Fruit fly (Drosophila melanogaster): ENCODE data around the gene CG45690.

CG45690 gene

DNA sequence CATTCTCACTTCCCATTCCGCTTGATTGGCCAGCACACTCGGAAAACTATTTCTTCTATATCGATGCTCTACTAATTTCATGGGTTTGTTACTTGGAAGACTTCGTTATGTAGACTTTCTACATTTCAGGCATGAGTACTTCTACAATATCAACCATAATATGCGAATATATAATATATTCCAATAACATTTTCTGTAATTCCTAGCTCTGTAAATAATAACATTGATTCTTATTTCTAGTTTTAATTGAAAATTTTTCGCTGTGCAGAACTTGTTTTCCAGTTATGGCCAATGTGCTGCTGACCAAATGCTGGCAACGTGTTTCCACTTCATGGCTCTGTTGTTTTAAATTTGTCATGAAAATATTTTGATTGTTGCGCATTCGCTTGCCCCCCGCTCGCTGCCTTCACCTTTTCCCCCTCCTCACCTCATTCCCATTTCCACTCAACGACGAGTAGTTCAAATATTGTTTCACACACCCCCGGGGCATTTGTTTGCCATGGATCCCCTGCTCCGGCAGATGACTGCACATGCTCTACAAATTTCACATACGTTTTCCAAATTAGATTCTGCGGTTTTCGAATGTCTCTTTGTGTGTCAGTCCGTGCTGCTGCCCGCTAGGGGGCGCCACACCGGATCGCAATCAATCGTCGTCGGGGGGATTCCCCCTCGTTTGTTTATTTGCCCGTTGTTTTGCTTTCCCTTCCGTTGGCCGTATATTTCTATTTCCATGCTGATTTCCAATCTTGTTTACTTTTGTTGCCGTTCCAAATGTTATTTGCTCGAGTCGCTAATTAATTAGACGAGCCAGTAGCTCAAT, 43.2 kb upstream of the CG45690 start (continued):
- TF ChIP-seq CG10654 (GFP tag; optimal IDR thresholded peaks at IDR 0.05) (no peak), CG17912 (GFP tag; optimal IDR thresholded peaks at IDR 0.05) (no peak), cas (GFP tag; IDR thresholded peaks at IDR 0.05) (no peak), cad (GFP tag; optimal IDR thresholded peaks at IDR 0.05) (no peak), CG6254 (GFP tag; optimal IDR thresholded peaks at IDR 0.05) (peak; percentile 22), CG2202 (tag; optimal IDR thresholded peaks at IDR 0.05) (no peak), luna (GFP tag; optimal IDR thresholded peaks at IDR 0.05) (no peak), stc (GFP tag; IDR thresholded peaks at IDR 0.05) (peak; percentile 27; the same call in 1 of the 2 replicates), Ssrp (tag; optimal IDR thresholded peaks at IDR 0.05) (no peak), bbx (GFP tag; IDR thresholded peaks at IDR 0.05; ENCODE audit: partially characterized antibody) (no peak), CG9609 (GFP tag; optimal IDR thresholded peaks at IDR 0.05) (no peak), CG1529 (GFP tag; optimal IDR thresholded peaks at IDR 0.05) (no peak), Ptx1 (GFP tag; IDR thresholded peaks at IDR 0.05) (no peak), CG12071 (GFP tag; optimal IDR thresholded peaks at IDR 0.05) (peak; percentile 19), CG12769 (tag; optimal IDR thresholded peaks at IDR 0.05) (no peak), jing (GFP tag; optimal IDR thresholded peaks at IDR 0.05) (no peak), E2f2 (GFP tag; IDR thresholded peaks at IDR 0.05) (no peak), lab (GFP tag; optimal IDR thresholded peaks at IDR 0.05) (no peak), CG30403 (GFP tag; optimal IDR thresholded peaks at IDR 0.05) (no peak), CG3995 (GFP tag; optimal IDR thresholded peaks at IDR 0.05) (no peak), CG1233 (GFP tag; optimal IDR thresholded peaks at IDR 0.05) (no peak), CG14014 (GFP tag; IDR thresholded peaks at IDR 0.05) (no peak), dm (GFP tag; optimal IDR thresholded peaks at IDR 0.05) (no peak), scrt (GFP tag; optimal IDR thresholded peaks at IDR 0.05) (no peak), Drgx (GFP tag; IDR thresholded peaks at IDR 0.05) (no peak), CG8359 (GFP tag; optimal IDR thresholded peaks at IDR 0.05; ENCODE audit: borderline replicate concordance) (no peak), gro (GFP tag; optimal IDR thresholded peaks at IDR 0.05) (no peak), schlank (tag; optimal IDR thresholded peaks at IDR 0.05) (no peak), oc (tag; optimal IDR thresholded peaks at IDR 0.05) (no peak), CG8388 (GFP tag; optimal IDR thresholded peaks at IDR 0.05) (no peak), CG5245 (GFP tag; optimal IDR thresholded peaks at IDR 0.05) (no peak), CG34224 (GFP tag; IDR thresholded peaks at IDR 0.05; ENCODE audit: partially characterized antibody) (no peak), CG33557 (GFP tag; optimal IDR thresholded peaks at IDR 0.05) (no peak), CG6765 (GFP tag; optimal IDR thresholded peaks at IDR 0.05) (no peak), CG13424 (tag; optimal IDR thresholded peaks at IDR 0.05) (no peak), CG7745 (tag; optimal IDR thresholded peaks at IDR 0.05) (no peak), CG34422 (GFP tag; IDR thresholded peaks at IDR 0.05) (no peak), jigr1 (GFP tag; IDR thresholded peaks at IDR 0.05) (no peak), fru (optimal IDR thresholded peaks at IDR 0.05) (no peak), dati (GFP tag; IDR thresholded peaks at IDR 0.05) (no peak), ato (GFP tag; IDR thresholded peaks at IDR 0.05; ENCODE audit: partially characterized antibody) (no peak), NfI (GFP tag; optimal IDR thresholded peaks at IDR 0.05) (no peak), Dip3 (GFP tag; optimal IDR thresholded peaks at IDR 0.05) (no peak), CG2678 (tag; optimal IDR thresholded peaks at IDR 0.05) (peak; percentile 1), ATbp (GFP tag; optimal IDR thresholded peaks at IDR 0.05) (peak; percentile 10), CG15011 (GFP tag; optimal IDR thresholded peaks at IDR 0.05) (no peak), Bdp1 (GFP tag; optimal IDR thresholded peaks at IDR 0.05) (no peak), CG1603 (tag; optimal IDR thresholded peaks at IDR 0.05) (peak; percentile 16), al (GFP tag; IDR thresholded peaks at IDR 0.05) (no peak), CG1792 (GFP tag; optimal IDR thresholded peaks at IDR 0.05) (no peak)

All from whole organism, embryonic.